Worm (Caenorhabditis elegans) whole organism, L4 larva: Measurements from ENCODE around the gene R09H3.2.

ENCODE experiments used
- ceh-44 ChIP-seq: fragments of 200-800 bp; sonication (Bioruptor generic); IDR thresholded peaks from 2 replicates; pipeline ENCODE4 v1.3.6; 2022; ENCODE audit warnings: missing genetic modification reagents, missing genetic modification characterization, missing compliant biosample characterization
- lim-7 ChIP-seq: fragments of 200-800 bp; sonication (Bioruptor generic); IDR thresholded peaks from 2 replicates; pipeline ENCODE4 v1.3.6; 2022; ENCODE audit warnings: missing genetic modification characterization, missing compliant biosample characterization
- nhr-237 ChIP-seq: sonication (generic microtip); optimal IDR thresholded peaks from 2 replicates; lab custom pipeline; 2017; ENCODE audit warnings: missing biosample characterization, missing genetic modification characterization

DNA sequence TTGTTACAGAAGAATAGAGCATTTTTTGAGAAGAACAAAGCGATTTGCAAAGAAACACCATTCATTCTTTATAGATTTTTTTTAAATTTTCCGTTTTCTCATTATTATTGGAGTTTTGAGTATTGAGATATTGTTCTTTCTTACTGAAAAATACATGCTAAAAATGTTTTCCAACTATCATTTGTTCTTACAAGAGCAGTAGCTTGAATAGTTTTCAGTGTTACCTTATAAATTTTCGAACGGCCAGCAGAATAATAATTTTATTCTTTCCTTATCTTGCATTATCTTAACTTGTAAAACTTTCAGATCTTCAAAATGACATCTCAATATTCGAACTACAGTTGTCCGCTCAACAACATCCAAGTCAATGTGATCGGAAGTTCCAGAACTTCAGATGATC is 9.6 kb downstream of the R09H3.2 start, which contains the start of gene tbx-32:
- TF ChIP-seq nhr-237 (tag; lab: Kevin White, UChicago) = no peak
- TF ChIP-seq lim-7 (GFP tag; lab: Robert Waterston, UW) = no peak
- TF ChIP-seq ceh-44 (GFP tag; lab: Robert Waterston, UW) = no peak
